Fruit fly (Drosophila melanogaster) whole organism, embryonic: ENCODE data around the gene CG14352.
A peak's percentile ranks its signal among the peaks of the same experiment; 100 is the strongest.

Experiments used
- CG10543 ChIP-seq: fragments of 200-800 bp; sonication (Bioruptor generic); optimal IDR thresholded peaks from 3 replicates; lab custom pipeline; 2017; ENCODE audit warnings: missing biosample characterization, mild to moderate bottlenecking, missing genetic modification characterization, moderate library complexity
- CG10654 ChIP-seq: fragments of 200-800 bp; sonication (Bioruptor generic); optimal IDR thresholded peaks from 2 replicates; lab custom pipeline; 2016; ENCODE audit warnings: missing biosample characterization, missing genetic modification characterization
- CG11695 ChIP-seq: fragments of 200-800 bp; sonication (Bioruptor generic); IDR thresholded peaks from 3 replicates; pipeline ENCODE4 v1.3.6; 2022; ENCODE audit warnings: missing biosample characterization, missing genetic modification characterization
- CG12071 ChIP-seq: fragments of 200-800 bp; sonication (Bioruptor generic); optimal IDR thresholded peaks from 3 replicates; lab custom pipeline; 2018; ENCODE audit warnings: missing biosample characterization, mild to moderate bottlenecking, missing genetic modification characterization
- CG12299 ChIP-seq: fragments of 200-800 bp; sonication (Bioruptor generic); optimal IDR thresholded peaks from 2 replicates; lab custom pipeline; 2018; ENCODE audit warnings: missing biosample characterization, mild to moderate bottlenecking, missing genetic modification characterization
- CG12391 ChIP-seq: fragments of 200-800 bp; sonication (Bioruptor generic); optimal IDR thresholded peaks from 3 replicates; lab custom pipeline; 2018; ENCODE audit warnings: missing biosample characterization, mild to moderate bottlenecking, missing genetic modification characterization, moderate library complexity
- CG12744 ChIP-seq: fragments of 200-800 bp; sonication (Bioruptor generic); optimal IDR thresholded peaks from 2 replicates; lab custom pipeline; 2016; ENCODE audit warnings: missing biosample characterization, missing genetic modification characterization
- CG13424 ChIP-seq: fragments of 200-800 bp; sonication (Bioruptor generic); optimal IDR thresholded peaks from 2 replicates; lab custom pipeline; 2019; ENCODE audit warnings: missing biosample characterization, mild to moderate bottlenecking, missing genetic modification characterization, moderate library complexity
- CG14050 ChIP-seq: fragments of 200-800 bp; sonication (Bioruptor generic); IDR thresholded peaks from 3 replicates; pipeline ENCODE4 v1.3.6; 2022; ENCODE audit warnings: missing biosample characterization, missing genetic modification characterization
- CG14965 ChIP-seq: fragments of 200-800 bp; sonication (Bioruptor generic); optimal IDR thresholded peaks from 2 replicates; lab custom pipeline; 2016; ENCODE audit warnings: missing biosample characterization, missing genetic modification characterization, borderline replicate concordance
- CG17328 ChIP-seq: fragments of 200-800 bp; sonication (Bioruptor generic); IDR thresholded peaks from 2 replicates; pipeline ENCODE4 v1.3.6; 2022; ENCODE audit warnings: missing biosample characterization, missing genetic modification characterization
- CG17385 ChIP-seq: fragments of 200-800 bp; sonication (Bioruptor generic); optimal IDR thresholded peaks from 3 replicates; lab custom pipeline; 2018; ENCODE audit warnings: missing biosample characterization, mild to moderate bottlenecking, missing genetic modification characterization
- CG2116 ChIP-seq: fragments of 200-800 bp; sonication (Bioruptor generic); optimal IDR thresholded peaks from 3 replicates; lab custom pipeline; 2018; ENCODE audit warnings: missing biosample characterization, mild to moderate bottlenecking, missing genetic modification characterization
- CG32767 ChIP-seq: fragments of 200-800 bp; sonication (Bioruptor generic); IDR thresholded peaks from 2 replicates; pipeline ENCODE4 v1.3.6; 2022; ENCODE audit warnings: missing biosample characterization, missing genetic modification characterization
- CG3847 ChIP-seq: fragments of 200-800 bp; sonication (Bioruptor generic); IDR thresholded peaks from 2 replicates; pipeline ENCODE4 v1.3.6; 2022; ENCODE audit warnings: missing biosample characterization, missing genetic modification characterization
- CG3995 ChIP-seq: fragments of 200-800 bp; sonication (Bioruptor generic); optimal IDR thresholded peaks from 3 replicates; lab custom pipeline; 2016; ENCODE audit warnings: missing biosample characterization, missing genetic modification characterization
- CG4282 ChIP-seq: fragments of 200-800 bp; sonication (Bioruptor generic); optimal IDR thresholded peaks from 2 replicates; lab custom pipeline; 2016; ENCODE audit warnings: missing biosample characterization, missing genetic modification characterization
- CG4707 ChIP-seq: fragments of 200-800 bp; sonication (Bioruptor generic); optimal IDR thresholded peaks from 2 replicates; lab custom pipeline; 2018; ENCODE audit warnings: missing biosample characterization, mild to moderate bottlenecking, missing genetic modification characterization, moderate library complexity
- Dref ChIP-seq: fragments of 200-800 bp; sonication (Bioruptor generic); IDR thresholded peaks from 2 replicates; pipeline ENCODE4 v1.3.6; 2022; ENCODE audit warnings: missing biosample characterization, missing genetic modification characterization
- HHEX ChIP-seq: fragments of 200-800 bp; sonication (Bioruptor generic); optimal IDR thresholded peaks from 3 replicates; lab custom pipeline; 2017; ENCODE audit warnings: missing biosample characterization, mild to moderate bottlenecking, missing genetic modification characterization, missing genetic modification reagents
- Hmr ChIP-seq: fragments of 200-800 bp; sonication (Bioruptor generic); optimal IDR thresholded peaks from 3 replicates; lab custom pipeline; 2017; ENCODE audit warnings: mild to moderate bottlenecking, missing biosample characterization, missing genetic modification reagents, missing genetic modification characterization
- Kr ChIP-seq: fragments of 200-800 bp; sonication (Bioruptor generic); optimal IDR thresholded peaks from 2 replicates; lab custom pipeline; 2017; ENCODE audit warnings: missing biosample characterization, mild to moderate bottlenecking, missing genetic modification characterization
- Max ChIP-seq: fragments of 200-800 bp; sonication (Bioruptor generic); optimal IDR thresholded peaks from 2 replicates; lab custom pipeline; 2016; ENCODE audit warnings: missing biosample characterization, mild to moderate bottlenecking, missing genetic modification characterization
- NC2β ChIP-seq: fragments of 200-800 bp; sonication (Bioruptor generic); optimal IDR thresholded peaks from 2 replicates; lab custom pipeline; 2016; ENCODE audit warnings: missing biosample characterization, missing genetic modification characterization
- Nf-YA ChIP-seq: fragments of 200-800 bp; sonication (Bioruptor generic); IDR thresholded peaks from 2 replicates; pipeline ENCODE4 v1.3.6; 2022; ENCODE audit warnings: missing biosample characterization, missing genetic modification characterization
- Nf-YB ChIP-seq: fragments of 200-800 bp; sonication (Bioruptor generic); optimal IDR thresholded peaks from 3 replicates; lab custom pipeline; 2019; ENCODE audit warnings: missing biosample characterization, mild to moderate bottlenecking, missing genetic modification characterization, moderate library complexity
- PHDP ChIP-seq: fragments of 200-800 bp; sonication (Bioruptor generic); optimal IDR thresholded peaks from 3 replicates; lab custom pipeline; 2018; ENCODE audit warnings: missing biosample characterization, mild to moderate bottlenecking, missing genetic modification characterization, moderate library complexity
- Six4 ChIP-seq: fragments of 200-800 bp; sonication (Bioruptor generic); optimal IDR thresholded peaks from 2 replicates; lab custom pipeline; 2016; ENCODE audit warnings: missing biosample characterization, missing genetic modification characterization
- TFAM ChIP-seq: fragments of 200-800 bp; sonication (Bioruptor generic); optimal IDR thresholded peaks from 2 replicates; lab custom pipeline; 2017; ENCODE audit warnings: missing biosample characterization, missing genetic modification characterization, inconsistent platforms
- Trl ChIP-seq, 3 experiments: fragments of >200 bp in 2 of 3; fragments of 200-800 bp in 1 of 3; sonication (Bioruptor generic) in 1 of 3; optimal IDR thresholded peaks; 2 replicates in 1 of 3; 3 replicates in 2 of 3; lab custom pipeline; 2016 to 2017; ENCODE audit warnings: missing biosample characterization in 1 of 3, missing genetic modification characterization in 1 of 3
- bbx ChIP-seq: fragments of 200-800 bp; sonication (Bioruptor generic); IDR thresholded peaks from 2 replicates; pipeline ENCODE4 v1.3.6; 2022; ENCODE audit warnings: missing biosample characterization, missing genetic modification characterization; ENCODE audit not compliant: partially characterized antibody
- btn ChIP-seq: fragments of 200-800 bp; sonication (Bioruptor generic); optimal IDR thresholded peaks from 2 replicates; lab custom pipeline; 2016; ENCODE audit warnings: missing biosample characterization, missing genetic modification characterization
- chm ChIP-seq: fragments of 200-800 bp; sonication (Bioruptor generic); IDR thresholded peaks from 2 replicates; pipeline ENCODE4 v1.3.6; 2022; ENCODE audit warnings: missing biosample characterization, missing genetic modification characterization
- gcm ChIP-seq: fragments of 200-800 bp; sonication (Bioruptor generic); optimal IDR thresholded peaks from 2 replicates; lab custom pipeline; 2019; ENCODE audit warnings: missing biosample characterization, mild to moderate bottlenecking, missing genetic modification characterization, moderate library complexity
- hb ChIP-seq: fragments of 200-800 bp; sonication (Bioruptor generic); IDR thresholded peaks from 3 replicates; pipeline ENCODE4 v1.3.6; 2022; ENCODE audit warnings: missing biosample characterization, missing genetic modification characterization; ENCODE audit not compliant: partially characterized antibody
- her ChIP-seq: fragments of 200-800 bp; sonication (Bioruptor generic); optimal IDR thresholded peaks from 2 replicates; lab custom pipeline; 2016; ENCODE audit warnings: missing biosample characterization, missing genetic modification characterization
- knrl ChIP-seq: fragments of 200-800 bp; sonication (Bioruptor generic); IDR thresholded peaks from 3 replicates; pipeline ENCODE4 v1.3.6; 2022; ENCODE audit warnings: missing biosample characterization, missing genetic modification characterization; ENCODE audit not compliant: partially characterized antibody
- maf-S ChIP-seq: fragments of 200-800 bp; sonication (Bioruptor generic); optimal IDR thresholded peaks from 2 replicates; lab custom pipeline; 2016; ENCODE audit warnings: missing biosample characterization, missing genetic modification characterization
- mam ChIP-seq: fragments of 200-800 bp; sonication (Bioruptor generic); optimal IDR thresholded peaks from 3 replicates; lab custom pipeline; 2016; ENCODE audit warnings: missing biosample characterization, missing genetic modification characterization
- otp ChIP-seq: fragments of 200-800 bp; sonication (Bioruptor generic); IDR thresholded peaks from 3 replicates; pipeline ENCODE4, ENCODE4 v1.3.6; 2022; ENCODE audit warnings: missing biosample characterization, missing genetic modification characterization
- pfk ChIP-seq: fragments of 200-800 bp; sonication (Bioruptor generic); optimal IDR thresholded peaks from 2 replicates; lab custom pipeline; 2018; ENCODE audit warnings: missing biosample characterization, mild to moderate bottlenecking, missing genetic modification characterization, moderate library complexity
- pho ChIP-seq: fragments of 200-800 bp; sonication (Bioruptor generic); optimal IDR thresholded peaks from 2 replicates; lab custom pipeline; 2016; ENCODE audit warnings: missing biosample characterization, missing genetic modification characterization
- phol ChIP-seq: fragments of 200-800 bp; sonication (Bioruptor generic); optimal IDR thresholded peaks from 3 replicates; lab custom pipeline; 2018; ENCODE audit warnings: missing biosample characterization, mild to moderate bottlenecking, missing genetic modification characterization, moderate library complexity
- pzg ChIP-seq: fragments of 200-800 bp; sonication (Bioruptor generic); optimal IDR thresholded peaks from 3 replicates; lab custom pipeline; 2018; ENCODE audit warnings: missing biosample characterization, mild to moderate bottlenecking, missing genetic modification characterization, moderate library complexity
- ranshi ChIP-seq: fragments of 200-800 bp; sonication (Bioruptor generic); IDR thresholded peaks from 2 replicates; pipeline ENCODE4 v1.3.6; 2022; ENCODE audit warnings: missing biosample characterization, missing genetic modification characterization
- sens ChIP-seq: fragments of 200-800 bp; sonication (Bioruptor generic); peaks from one replicate; lab custom pipeline; 2016; ENCODE audit warnings: missing biosample characterization, missing genetic modification characterization
- zen2 ChIP-seq: fragments of 200-800 bp; sonication (Bioruptor generic); IDR thresholded peaks from 3 replicates; pipeline ENCODE4 v1.3.6; 2022; ENCODE audit warnings: missing biosample characterization, missing genetic modification characterization; ENCODE audit not compliant: partially characterized antibody
- zfh1 ChIP-seq: fragments of 200-800 bp; sonication (Bioruptor generic); IDR thresholded peaks from 3 replicates; pipeline ENCODE4 v1.3.6; 2022; ENCODE audit warnings: missing biosample characterization, missing genetic modification characterization

The CG14352 gene

dm6 chr2L:1624750-1625149 is 13.5 kb downstream of the CG14352 start (continued):
- TF ChIP-seq CG12744 (GFP tag; lab: Kevin White, UChicago), result peak; percentile 25
- peak; percentile 72 for TF ChIP-seq otp
- peak; percentile 87 for TF ChIP-seq Hmr (GFP tag; lab: Kevin White, UChicago)
- peak; percentile 35 for TF ChIP-seq CG10654
- TF ChIP-seq maf-S (GFP tag; lab: Kevin White, UChicago), result peak; percentile 69
- TF ChIP-seq CG4707 (GFP tag; lab: Kevin White, UChicago), result no peak
- TF ChIP-seq CG4282 (GFP tag; lab: Kevin White, UChicago), result peak; percentile 47
- no peak for TF ChIP-seq TFAM (GFP tag; lab: Kevin White, UChicago)

DNA sequence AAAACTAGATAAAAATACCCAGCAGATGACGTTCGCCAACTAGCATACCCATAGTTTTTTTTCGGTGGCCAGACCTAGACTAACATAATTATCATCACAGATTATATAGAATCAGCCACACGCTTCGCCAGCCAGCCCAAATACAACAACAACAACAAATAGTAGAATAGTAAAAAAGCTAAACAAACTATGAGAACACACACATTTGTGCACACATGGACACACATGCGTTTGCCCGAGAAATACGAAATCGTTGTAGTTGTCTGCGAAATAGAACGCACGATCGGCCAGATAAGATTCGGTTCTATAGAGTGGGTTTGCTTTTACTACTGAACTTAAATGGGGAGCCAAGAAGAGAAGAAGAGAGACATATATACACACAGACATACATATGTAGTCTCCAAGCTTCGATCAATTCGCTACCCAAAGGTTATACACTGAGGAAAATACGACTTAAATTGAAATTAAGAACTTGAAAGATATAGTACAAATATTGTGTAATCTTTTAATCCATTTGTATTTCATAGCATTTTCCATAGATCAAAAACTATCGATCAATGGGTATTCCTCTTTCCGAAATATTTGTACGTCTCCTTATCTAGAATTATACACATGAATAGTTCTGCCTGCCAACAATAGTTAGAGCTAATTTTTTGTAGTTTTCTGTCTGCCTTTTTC is 16.8 kb downstream of the CG14352 start:
- no peak; the same call in 1 of the 2 replicates for TF ChIP-seq CG32767 (GFP tag; lab: Robert Waterston, UW)
- TF ChIP-seq Nf-YB (GFP tag; lab: Kevin White, UChicago), result peak; percentile 22
- TF ChIP-seq CG10543, result peak; percentile 93
- TF ChIP-seq CG2116 (GFP tag; lab: Kevin White, UChicago), result no peak
- peak; percentile 75 for TF ChIP-seq PHDP (tag; lab: Kevin White, UChicago)
- TF ChIP-seq CG3847 (GFP tag; lab: Robert Waterston, UW), result peak; percentile 58
- TF ChIP-seq CG14050 (GFP tag; lab: Robert Waterston, UW), result no peak
- peak; percentile 68 for TF ChIP-seq mam (GFP tag; lab: Kevin White, UChicago)
- TF ChIP-seq gcm (GFP tag; lab: Kevin White, UChicago), result no peak
- peak; percentile 80 for TF ChIP-seq pho
- TF ChIP-seq NC2β (GFP tag; lab: Kevin White, UChicago), result no peak
- TF ChIP-seq zfh1 (GFP tag; lab: Robert Waterston, UW), result no peak
- TF ChIP-seq CG12299, result no peak
- peak; percentile 17 for TF ChIP-seq CG13424 (tag; lab: Kevin White, UChicago)
- TF ChIP-seq CG14965 (GFP tag; lab: Kevin White, UChicago), result no peak
- TF ChIP-seq CG12071 (GFP tag; lab: Kevin White, UChicago), result peak; percentile 63
- 0 out of 2 replicates have a peak, but pooled peaks have one; percentile 44 for TF ChIP-seq chm (GFP tag; lab: Robert Waterston, UW)
- TF ChIP-seq maf-S (GFP tag; lab: Kevin White, UChicago), result peak; percentile 24
- TF ChIP-seq phol (tag; lab: Kevin White, UChicago), result no peak
- TF ChIP-seq pzg (GFP tag; lab: Kevin White, UChicago), result no peak
- peak; percentile 59 for TF ChIP-seq CG12391 (tag; lab: Kevin White, UChicago)
- TF ChIP-seq knrl (GFP tag; lab: Robert Waterston, UW), result no peak
- peak; percentile 4 for TF ChIP-seq HHEX
- no peak for TF ChIP-seq Dref (GFP tag; lab: Robert Waterston, UW)
- TF ChIP-seq zen2, result no peak
- peak; percentile 48 for TF ChIP-seq her (GFP tag; lab: Kevin White, UChicago)
- TF ChIP-seq Kr (GFP tag; lab: Kevin White, UChicago), result no peak
- no peak for TF ChIP-seq hb
- TF ChIP-seq Nf-YA, result no peak
- TF ChIP-seq Six4 (GFP tag; lab: Kevin White, UChicago), result no peak
- TF ChIP-seq CG3995 (GFP tag; lab: Kevin White, UChicago), result no peak
- no peak for TF ChIP-seq Max (GFP tag; lab: Kevin White, UChicago)
- TF ChIP-seq CG11695 (GFP tag; lab: Robert Waterston, UW), result peak; percentile 72
- peak; percentile 14 for TF ChIP-seq ranshi
- peak; percentile 75 for TF ChIP-seq sens
- 0 out of 2 replicates have a peak, but pooled peaks have one; percentile 17 for TF ChIP-seq CG17328
- no peak for TF ChIP-seq btn (GFP tag; lab: Kevin White, UChicago)
- peak; percentile 15 for TF ChIP-seq CG17385 (GFP tag; lab: Kevin White, UChicago)
- peak in 1 of 2 experiments; percentile 19 for TF ChIP-seq Trl (optimal IDR thresholded peaks at IDR 0.05; lab: Kevin White, UChicago)
- TF ChIP-seq Trl (GFP tag; optimal IDR thresholded peaks at IDR 0.05; lab: Kevin White, UChicago), result peak; percentile 40
- TF ChIP-seq pfk (GFP tag; lab: Kevin White, UChicago), result no peak
- no peak for TF ChIP-seq bbx (GFP tag; lab: Robert Waterston, UW)
